Fruit fly (Drosophila melanogaster) whole organism, embryonic: Measurements from ENCODE around the gene yps.
A peak's percentile ranks its signal among the peaks of the same experiment; 100 is the strongest.

Experiments
- Adf1 ChIP-seq: fragments of 200-800 bp; sonication (Bioruptor generic); IDR thresholded peaks from 2 replicates; pipeline ENCODE4 v1.3.6; 2022; ENCODE audit warnings: missing biosample characterization, missing genetic modification characterization
- Bgb ChIP-seq: fragments of 200-800 bp; sonication (Bioruptor generic); IDR thresholded peaks from 2 replicates; pipeline ENCODE4 v1.3.6; 2022; ENCODE audit warnings: missing biosample characterization, missing genetic modification characterization; ENCODE audit not compliant: partially characterized antibody
- BtbVII ChIP-seq: fragments of 200-800 bp; sonication (Bioruptor generic); optimal IDR thresholded peaks from 3 replicates; lab custom pipeline; 2017; ENCODE audit warnings: missing biosample characterization, mild to moderate bottlenecking, missing genetic modification characterization
- CG10274 ChIP-seq: fragments of 200-800 bp; sonication (Bioruptor generic); optimal IDR thresholded peaks from 3 replicates; lab custom pipeline; 2017; ENCODE audit warnings: missing biosample characterization, mild to moderate bottlenecking, missing genetic modification characterization
- CG10366 ChIP-seq: fragments of 200-800 bp; sonication (Bioruptor generic); IDR thresholded peaks from 2 replicates; pipeline ENCODE4 v1.3.6; 2022; ENCODE audit warnings: missing biosample characterization, missing genetic modification characterization
- CG10979 ChIP-seq: fragments of 200-800 bp; sonication (Bioruptor generic); optimal IDR thresholded peaks from 2 replicates; lab custom pipeline; 2018; ENCODE audit warnings: missing biosample characterization, mild to moderate bottlenecking, missing genetic modification characterization, moderate library complexity
- CG12391 ChIP-seq: fragments of 200-800 bp; sonication (Bioruptor generic); optimal IDR thresholded peaks from 3 replicates; lab custom pipeline; 2018; ENCODE audit warnings: missing biosample characterization, mild to moderate bottlenecking, missing genetic modification characterization, moderate library complexity
- CG12744 ChIP-seq: fragments of 200-800 bp; sonication (Bioruptor generic); optimal IDR thresholded peaks from 2 replicates; lab custom pipeline; 2016; ENCODE audit warnings: missing biosample characterization, missing genetic modification characterization
- CG14441 ChIP-seq: fragments of 200-800 bp; sonication (Bioruptor generic); IDR thresholded peaks from 2 replicates; pipeline ENCODE4 v1.3.6; 2022; ENCODE audit warnings: missing biosample characterization, missing genetic modification characterization
- CG15479 ChIP-seq: fragments of 200-800 bp; sonication (Bioruptor generic); optimal IDR thresholded peaks from 3 replicates; lab custom pipeline; 2019; ENCODE audit warnings: missing biosample characterization, mild to moderate bottlenecking, missing genetic modification characterization, moderate library complexity
- CG16813 ChIP-seq: fragments of 200-800 bp; sonication (Bioruptor generic); IDR thresholded peaks from 3 replicates; pipeline ENCODE4 v1.3.6; 2022; ENCODE audit warnings: missing biosample characterization, missing genetic modification characterization; ENCODE audit not compliant: partially characterized antibody
- CG17829 ChIP-seq: fragments of 200-800 bp; optimal IDR thresholded peaks from 2 replicates; lab custom pipeline; 2019; ENCODE audit warnings: missing biosample characterization, mild to moderate bottlenecking, missing genetic modification characterization, moderate library complexity
- CG18011 ChIP-seq: fragments of 200-800 bp; sonication (Bioruptor generic); optimal IDR thresholded peaks from 2 replicates; lab custom pipeline; 2017; ENCODE audit warnings: missing biosample characterization, missing genetic modification characterization, mild to moderate bottlenecking, moderate library complexity, missing genotype
- CG1832 ChIP-seq: fragments of 200-800 bp; sonication (Bioruptor generic); optimal IDR thresholded peaks from 2 replicates; lab custom pipeline; 2017; ENCODE audit warnings: missing biosample characterization, mild to moderate bottlenecking, missing genetic modification characterization, inconsistent platforms
- CG18599 ChIP-seq: fragments of 200-800 bp; sonication (Bioruptor generic); optimal IDR thresholded peaks from 3 replicates; lab custom pipeline; 2017; ENCODE audit warnings: missing biosample characterization, missing genetic modification characterization, mild to moderate bottlenecking, moderate library complexity, missing genetic modification reagents
- CG2199 ChIP-seq: fragments of 200-800 bp; sonication (Bioruptor generic); IDR thresholded peaks from 3 replicates; pipeline ENCODE4 v1.3.6; 2022; ENCODE audit warnings: missing biosample characterization, missing genetic modification characterization
- CG2889 ChIP-seq: fragments of 200-800 bp; sonication (Bioruptor generic); IDR thresholded peaks from 3 replicates; pipeline ENCODE4 v1.3.6; 2022; ENCODE audit warnings: missing biosample characterization, missing genetic modification characterization
- CG32532 ChIP-seq: fragments of 200-800 bp; sonication (Bioruptor generic); IDR thresholded peaks from 2 replicates; pipeline ENCODE4 v1.3.6; 2022; ENCODE audit warnings: missing biosample characterization, missing genetic modification characterization
- CG34422 ChIP-seq: fragments of 200-800 bp; sonication (Bioruptor generic); IDR thresholded peaks from 3 replicates; pipeline ENCODE4 v1.3.6; 2022; ENCODE audit warnings: missing biosample characterization, missing genetic modification characterization
- CG4424 ChIP-seq: fragments of 200-800 bp; sonication (Bioruptor generic); optimal IDR thresholded peaks from 3 replicates; lab custom pipeline; 2016; ENCODE audit warnings: missing biosample characterization, missing genetic modification characterization
- CG6254 ChIP-seq: fragments of 200-800 bp; sonication (Bioruptor generic); optimal IDR thresholded peaks from 3 replicates; lab custom pipeline; 2017; ENCODE audit warnings: mild to moderate bottlenecking, missing biosample characterization, missing genetic modification reagents, missing genetic modification characterization
- CG7839 ChIP-seq: fragments of 200-800 bp; sonication (Bioruptor generic); optimal IDR thresholded peaks from 3 replicates; lab custom pipeline; 2018; ENCODE audit warnings: missing biosample characterization, mild to moderate bottlenecking, missing genetic modification characterization, moderate library complexity
- CG7928 ChIP-seq: fragments of 200-800 bp; sonication (Bioruptor generic); optimal IDR thresholded peaks from 2 replicates; lab custom pipeline; 2017; ENCODE audit warnings: missing biosample characterization, mild to moderate bottlenecking, missing genetic modification characterization
- CG8281 ChIP-seq: fragments of 200-800 bp; sonication (Bioruptor generic); optimal IDR thresholded peaks from 2 replicates; lab custom pipeline; 2018; ENCODE audit warnings: missing biosample characterization, mild to moderate bottlenecking, missing genetic modification characterization, moderate library complexity
- Doc2 ChIP-seq: fragments of 200-800 bp; sonication (Bioruptor generic); IDR thresholded peaks from 2 replicates; pipeline ENCODE4 v1.3.6; 2022; ENCODE audit warnings: missing biosample characterization, missing genetic modification characterization
- E2f1 ChIP-seq: fragments of 200-800 bp; sonication (Bioruptor generic); IDR thresholded peaks from 2 replicates; pipeline ENCODE4 v1.3.6; 2022; ENCODE audit warnings: missing biosample characterization, missing genetic modification characterization
- Gsc ChIP-seq: fragments of 200-800 bp; sonication (Bioruptor generic); IDR thresholded peaks from 2 replicates; pipeline ENCODE4 v1.3.6; 2022; ENCODE audit warnings: missing biosample characterization, missing genetic modification characterization
- HLH3B ChIP-seq: fragments of 200-800 bp; sonication (Bioruptor generic); IDR thresholded peaks from 2 replicates; pipeline ENCODE4 v1.3.6; 2022; ENCODE audit warnings: missing biosample characterization, missing genetic modification characterization
- Hr3 ChIP-seq: fragments of 200-800 bp; sonication (Bioruptor generic); optimal IDR thresholded peaks from 3 replicates; lab custom pipeline; 2016; ENCODE audit warnings: missing biosample characterization, missing genetic modification characterization
- Jarid2 ChIP-seq: fragments of 200-800 bp; sonication (Bioruptor generic); optimal IDR thresholded peaks from 3 replicates; lab custom pipeline; 2017; ENCODE audit warnings: mild to moderate bottlenecking, missing biosample characterization, missing genetic modification reagents, missing genetic modification characterization
- MTF-1 ChIP-seq: fragments of 200-800 bp; sonication (Bioruptor generic); optimal IDR thresholded peaks from 2 replicates; lab custom pipeline; 2018; ENCODE audit warnings: missing biosample characterization, mild to moderate bottlenecking, missing genetic modification characterization, borderline replicate concordance
- Max ChIP-seq: fragments of 200-800 bp; sonication (Bioruptor generic); optimal IDR thresholded peaks from 2 replicates; lab custom pipeline; 2016; ENCODE audit warnings: missing biosample characterization, mild to moderate bottlenecking, missing genetic modification characterization
- Rfx ChIP-seq: fragments of 200-800 bp; sonication (Bioruptor generic); IDR thresholded peaks from 2 replicates; pipeline ENCODE4 v1.3.6; 2022; ENCODE audit warnings: missing biosample characterization, missing genetic modification characterization
- TFAM ChIP-seq: fragments of 200-800 bp; sonication (Bioruptor generic); optimal IDR thresholded peaks from 2 replicates; lab custom pipeline; 2017; ENCODE audit warnings: missing biosample characterization, missing genetic modification characterization, inconsistent platforms
- Taf1 ChIP-seq: fragments of 200-800 bp; sonication (Bioruptor generic); IDR thresholded peaks from 2 replicates; pipeline ENCODE4 v1.3.6; 2022; ENCODE audit warnings: missing biosample characterization, missing genetic modification characterization
- Trl ChIP-seq, 3 experiments: fragments of >200 bp in 2 of 3; fragments of 200-800 bp in 1 of 3; sonication (Bioruptor generic) in 1 of 3; optimal IDR thresholded peaks; 2 replicates in 1 of 3; 3 replicates in 2 of 3; lab custom pipeline; 2016 to 2017; ENCODE audit warnings: missing biosample characterization in 1 of 3, missing genetic modification characterization in 1 of 3
- bigmax ChIP-seq: fragments of 200-800 bp; sonication (Bioruptor generic); optimal IDR thresholded peaks from 2 replicates; lab custom pipeline; 2018; ENCODE audit warnings: missing biosample characterization, mild to moderate bottlenecking, missing genetic modification characterization
- caup ChIP-seq: fragments of 200-800 bp; sonication (Bioruptor generic); optimal IDR thresholded peaks from 3 replicates; lab custom pipeline; 2017; ENCODE audit warnings: missing biosample characterization, mild to moderate bottlenecking, missing genetic modification characterization, moderate library complexity; ENCODE audit not compliant: severe bottlenecking
- chn ChIP-seq: fragments of 200-800 bp; sonication (Bioruptor generic); optimal IDR thresholded peaks from 2 replicates; lab custom pipeline; 2016; ENCODE audit warnings: missing biosample characterization, missing genetic modification characterization
- croc ChIP-seq: fragments of 200-800 bp; sonication (Bioruptor generic); conservative IDR thresholded peaks from 3 replicates; pipeline ENCODE4 v1.3.6; 2022; ENCODE audit warnings: missing biosample characterization, missing genetic modification characterization
- crol ChIP-seq: fragments of 200-800 bp; sonication (Bioruptor generic); IDR thresholded peaks from 2 replicates; pipeline ENCODE4 v1.3.6; 2022; ENCODE audit warnings: missing biosample characterization, missing genetic modification characterization
- nau ChIP-seq: fragments of 200-800 bp; sonication (Bioruptor generic); optimal IDR thresholded peaks from 3 replicates; lab custom pipeline; 2017; ENCODE audit warnings: missing biosample characterization, mild to moderate bottlenecking, missing genetic modification characterization, missing genetic modification reagents
- nom ChIP-seq: fragments of 200-800 bp; sonication (Bioruptor generic); optimal IDR thresholded peaks from 2 replicates; lab custom pipeline; 2017; ENCODE audit warnings: missing biosample characterization, missing genetic modification characterization, mild to moderate bottlenecking, moderate library complexity, missing genetic modification reagents
- ro ChIP-seq: fragments of 200-800 bp; sonication (Bioruptor generic); IDR thresholded peaks from 2 replicates; pipeline ENCODE4 v1.3.6; 2022; ENCODE audit warnings: missing biosample characterization, missing genetic modification characterization
- row ChIP-seq: fragments of 200-800 bp; sonication (Bioruptor generic); IDR thresholded peaks from 3 replicates; pipeline ENCODE4 v1.3.6; 2022; ENCODE audit warnings: missing biosample characterization, missing genetic modification characterization
- sisA ChIP-seq: fragments of 200-800 bp; sonication (Bioruptor generic); IDR thresholded peaks from 2 replicates; pipeline ENCODE4 v1.3.6; 2022; ENCODE audit warnings: missing biosample characterization, missing genetic modification characterization
- tin ChIP-seq: fragments of 200-800 bp; sonication (Bioruptor generic); optimal IDR thresholded peaks from 3 replicates; lab custom pipeline; 2016; ENCODE audit warnings: missing biosample characterization, missing genetic modification characterization
- trh ChIP-seq: fragments of 200-800 bp; sonication (Bioruptor generic); optimal IDR thresholded peaks from 2 replicates; lab custom pipeline; 2016; ENCODE audit warnings: missing biosample characterization, missing genetic modification characterization
- twi ChIP-seq: fragments of 200-800 bp; optimal IDR thresholded peaks from 2 replicates; lab custom pipeline; 2019; ENCODE audit warnings: missing biosample characterization, mild to moderate bottlenecking, missing genetic modification characterization, moderate library complexity
- wek ChIP-seq: fragments of 200-800 bp; sonication (Bioruptor generic); optimal IDR thresholded peaks from 3 replicates; lab custom pipeline; 2018; ENCODE audit warnings: missing biosample characterization, mild to moderate bottlenecking, missing genetic modification characterization, moderate library complexity

yps gene

dm6 chr3L:12124138-12124583 is 789 bp downstream of the yps start (continued):
- TF ChIP-seq Gsc, result no peak
- peak; percentile 89 for TF ChIP-seq CG1832 (GFP tag; lab: Kevin White, UChicago)
- peak; percentile 14 for TF ChIP-seq CG12391 (tag; lab: Kevin White, UChicago)
- no peak for TF ChIP-seq CG18599 (GFP tag; lab: Kevin White, UChicago)
- no peak for TF ChIP-seq Trl (optimal IDR thresholded peaks at IDR 0.05; lab: Kevin White, UChicago)
- TF ChIP-seq Trl (GFP tag; optimal IDR thresholded peaks at IDR 0.05; lab: Kevin White, UChicago), result no peak
- TF ChIP-seq Max (GFP tag; lab: Kevin White, UChicago), result no peak
- peak; percentile 68 for TF ChIP-seq nom
- TF ChIP-seq CG10366 (GFP tag; lab: Robert Waterston, UW), result no peak
- TF ChIP-seq crol (GFP tag; lab: Robert Waterston, UW), result peak; percentile 98
- no peak for TF ChIP-seq CG8281 (tag; lab: Kevin White, UChicago)
- no peak for TF ChIP-seq CG12744 (GFP tag; lab: Kevin White, UChicago)
- TF ChIP-seq CG4424, result no peak
- TF ChIP-seq BtbVII, result no peak
- peak; percentile 41; the same call in 1 of the 2 replicates for TF ChIP-seq Bgb
- TF ChIP-seq CG10979, result peak; percentile 17
- TF ChIP-seq MTF-1 (GFP tag; lab: Kevin White, UChicago), result peak; percentile 14
- TF ChIP-seq tin, result no peak
- TF ChIP-seq CG14441 (GFP tag; lab: Robert Waterston, UW), result peak; percentile 53
- TF ChIP-seq nau (GFP tag; lab: Kevin White, UChicago), result no peak
- TF ChIP-seq Taf1 (GFP tag; lab: Robert Waterston, UW), result peak; percentile 10; the same call in 1 of the 2 replicates
- peak; percentile 71 for TF ChIP-seq twi (tag; lab: Kevin White, UChicago)
- peak; percentile 77 for TF ChIP-seq bigmax (GFP tag; lab: Kevin White, UChicago)
- no peak for TF ChIP-seq trh (GFP tag; lab: Kevin White, UChicago)
- no peak for TF ChIP-seq CG18011 (GFP tag; lab: Kevin White, UChicago)
- TF ChIP-seq wek (GFP tag; lab: Kevin White, UChicago), result peak; percentile 60
- TF ChIP-seq E2f1, result peak; percentile 53; the same call in 1 of the 2 replicates
- TF ChIP-seq CG2889 (GFP tag; lab: Robert Waterston, UW), result no peak
- TF ChIP-seq CG17829, result peak; percentile 40
- peak; percentile 11; the same call in 1 of the 3 replicates for TF ChIP-seq row (GFP tag; lab: Robert Waterston, UW)
- TF ChIP-seq Adf1 (GFP tag; lab: Robert Waterston, UW), result peak; percentile 73
- TF ChIP-seq CG15479 (GFP tag; lab: Kevin White, UChicago), result peak; percentile 71
- TF ChIP-seq ro (GFP tag; lab: Robert Waterston, UW), result no peak
- TF ChIP-seq TFAM (GFP tag; lab: Kevin White, UChicago), result no peak
- TF ChIP-seq chn (GFP tag; lab: Kevin White, UChicago), result peak; percentile 76
- peak; percentile 60 for TF ChIP-seq CG7928 (GFP tag; lab: Kevin White, UChicago)
- peak; percentile 60 for TF ChIP-seq caup
- TF ChIP-seq CG10274 (GFP tag; lab: Kevin White, UChicago), result no peak
- TF ChIP-seq CG32532 (GFP tag; lab: Robert Waterston, UW), result no peak; the same call in 1 of the 2 replicates
- TF ChIP-seq Doc2, result no peak
- no peak for TF ChIP-seq HLH3B (GFP tag; lab: Robert Waterston, UW)
- TF ChIP-seq Jarid2 (GFP tag; lab: Kevin White, UChicago), result no peak
- TF ChIP-seq CG2199 (GFP tag; lab: Robert Waterston, UW), result peak; percentile 80; the same call in 2 of the 3 replicates
- no peak for TF ChIP-seq CG16813
- TF ChIP-seq Hr3 (GFP tag; lab: Kevin White, UChicago), result no peak
- peak; percentile 97 for TF ChIP-seq CG34422 (GFP tag; lab: Robert Waterston, UW)
- no peak for TF ChIP-seq CG6254
- peak; percentile 39; the same call in 1 of the 2 replicates for TF ChIP-seq Rfx (GFP tag; lab: Robert Waterston, UW)
- no peak for TF ChIP-seq sisA (GFP tag; lab: Robert Waterston, UW)
- TF ChIP-seq croc (GFP tag; lab: Robert Waterston, UW), result no peak
- no peak for TF ChIP-seq CG7839
